Worm (Caenorhabditis elegans) whole organism, L4/young adult: ENCODE data around the gene rpoa-1.
"Not testable (repeated sequence)": the region's sequence is repeated elsewhere in the genome, so short reads cannot be mapped to it uniquely, and the experiment has no call there.

Experiments
- W03F9.2 ChIP-seq: fragments of 150-350 bp; optimal IDR thresholded peaks from 2 replicates; lab custom pipeline; 2014; ENCODE audit warnings: missing biosample characterization, missing genetic modification characterization
- dao-5 ChIP-seq: sonication (generic microtip); optimal IDR thresholded peaks from 2 replicates; lab custom pipeline; 2016; ENCODE audit warnings: missing genotype, missing genetic modification characterization, moderate library complexity, missing compliant biosample characterization
- him-1 ChIP-seq: sonication (generic microtip); optimal IDR thresholded peaks from 2 replicates; lab custom pipeline; 2016; ENCODE audit warnings: missing genotype, missing genetic modification reagents, missing genetic modification characterization, missing compliant biosample characterization

rpoa-1 gene

DNA sequence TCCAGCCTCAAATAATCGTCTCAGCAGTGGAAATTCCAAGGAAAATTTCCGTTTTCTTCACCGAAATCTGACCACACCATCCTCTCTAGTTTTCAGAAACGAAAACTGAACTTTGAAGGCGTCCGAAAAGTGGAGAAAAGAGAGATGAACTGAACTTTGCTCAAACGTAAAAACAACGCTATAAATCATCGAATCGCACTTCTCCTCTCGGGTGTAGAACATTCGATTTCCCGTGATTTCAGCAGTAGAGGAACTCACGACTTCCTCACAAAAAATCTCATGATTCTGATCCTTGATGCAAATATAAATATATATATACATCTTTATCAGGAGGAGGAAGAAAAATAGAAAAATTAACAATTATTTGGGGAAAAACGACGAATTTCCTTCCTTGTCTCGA is 19.4 kb downstream of the rpoa-1 start:
- TF ChIP-seq W03F9.2 (no peak), dao-5 (no peak), him-1 (tag; lab: Kevin White, UChicago) (no peak)

DNA sequence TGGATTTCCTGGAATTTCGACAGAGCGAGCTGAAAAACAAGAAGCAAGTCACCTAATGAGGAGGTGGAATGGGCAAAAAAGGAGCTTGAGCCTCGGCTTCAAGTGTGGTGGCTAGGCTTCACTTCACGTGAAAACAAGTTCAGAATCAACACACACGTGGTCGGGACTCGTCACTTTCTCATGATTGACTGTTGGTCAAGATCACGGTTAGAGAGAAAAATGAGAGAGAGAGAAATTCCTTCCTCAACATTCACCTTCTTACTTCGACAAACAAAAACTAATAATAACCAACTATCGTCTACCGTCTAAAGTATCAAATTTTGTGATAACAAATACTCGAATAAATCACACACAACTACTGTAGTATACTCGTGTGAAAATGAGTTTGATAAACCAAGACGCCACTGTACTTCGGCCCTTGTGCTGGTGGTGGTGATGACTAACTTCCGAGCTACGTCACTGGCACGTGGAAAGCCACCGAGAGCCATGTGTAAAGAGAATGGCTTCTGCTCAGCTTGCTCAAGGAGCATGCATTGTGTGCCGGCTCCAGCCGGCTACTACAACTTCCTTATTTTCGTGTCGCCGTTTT is 20.9 kb downstream of the rpoa-1 start:
- TF ChIP-seq W03F9.2 (no peak), dao-5 (no peak), him-1 (tag; lab: Kevin White, UChicago) (no peak)

- TF ChIP-seq W03F9.2 = no peak
- TF ChIP-seq dao-5 = no peak
- no peak for TF ChIP-seq him-1 (tag; lab: Kevin White, UChicago)
Observed at ce11 chrII:13672057-13672456, 22.5 kb downstream of the rpoa-1 start.

- TF ChIP-seq dao-5 (no peak), W03F9.2 (no peak), him-1 (tag; lab: Kevin White, UChicago) (no peak)
Observed at ce11 chrII:13670707-13671295, 23.8 kb downstream of the rpoa-1 start.

DNA sequence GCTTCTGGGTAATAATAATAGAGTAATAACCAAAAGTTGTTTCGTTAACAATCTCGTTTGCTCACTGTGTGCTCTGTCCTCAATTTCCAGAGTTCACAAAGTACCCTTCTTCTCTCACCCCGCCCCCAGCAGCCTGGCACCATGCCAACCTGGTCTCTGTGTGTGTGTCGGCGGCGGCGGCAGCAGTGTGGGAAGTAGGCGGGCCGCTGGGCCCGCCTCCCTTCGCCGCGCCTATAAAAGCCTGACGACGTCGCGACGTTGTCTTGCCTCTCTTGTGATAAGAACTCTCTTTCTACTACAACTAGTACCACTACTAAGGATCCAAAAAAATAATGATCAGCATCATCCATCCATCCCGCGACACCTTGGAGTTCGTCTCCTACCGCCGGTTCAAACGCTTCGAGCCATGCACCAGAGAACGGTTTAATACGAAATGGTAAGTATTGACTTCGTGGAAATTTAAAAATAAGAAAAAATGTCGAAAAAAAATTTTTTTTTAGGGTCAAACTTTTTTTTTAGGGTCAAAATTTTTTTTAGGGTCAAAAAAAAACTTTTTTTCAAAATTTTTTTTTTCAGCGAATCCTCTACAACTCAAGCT is 25.7 kb downstream of the rpoa-1 start, which contains the start of gene C31C9.7:
Gene C31C9.7 (plus strand): TSS at position 261 of the 598 bp plus-strand sequence.
- TF ChIP-seq dao-5 (no peak), him-1 (tag; lab: Kevin White, UChicago) (no peak), W03F9.2 (no peak)

DNA sequence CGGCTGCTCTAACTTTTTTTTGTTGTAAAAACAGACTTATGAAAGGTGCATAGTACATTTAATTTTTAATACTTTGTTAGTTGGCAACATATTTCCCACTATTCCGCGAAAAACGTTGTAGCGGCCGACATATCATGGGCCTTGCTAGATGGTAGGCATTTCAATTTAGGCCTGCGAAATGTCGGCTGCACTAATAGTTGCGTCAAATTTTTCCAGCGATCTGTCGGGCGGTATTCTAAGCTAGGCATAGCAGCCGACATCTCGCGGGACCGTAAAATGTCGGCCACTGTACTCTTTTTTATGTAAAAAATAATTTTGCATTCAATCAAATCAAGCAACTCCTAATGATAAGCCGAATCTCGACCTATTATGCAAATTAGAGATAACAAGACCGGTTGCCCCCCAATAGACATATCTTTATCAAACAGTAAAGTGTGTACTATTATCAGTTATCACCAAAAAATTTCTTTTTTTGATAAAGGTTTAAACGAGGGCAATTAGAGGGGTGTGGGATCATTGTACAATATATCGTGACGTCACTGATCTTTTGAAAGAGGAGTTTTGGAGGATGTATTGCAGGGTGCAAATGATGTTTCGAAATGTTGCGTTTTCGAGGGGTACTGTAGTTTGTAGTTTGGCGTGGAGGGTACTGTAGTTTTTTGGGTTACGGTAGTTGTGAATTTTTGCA is 29.5 kb downstream of the rpoa-1 start:
- no peak for TF ChIP-seq him-1 (tag; lab: Kevin White, UChicago)
- no peak for TF ChIP-seq W03F9.2
- no peak for TF ChIP-seq dao-5

DNA sequence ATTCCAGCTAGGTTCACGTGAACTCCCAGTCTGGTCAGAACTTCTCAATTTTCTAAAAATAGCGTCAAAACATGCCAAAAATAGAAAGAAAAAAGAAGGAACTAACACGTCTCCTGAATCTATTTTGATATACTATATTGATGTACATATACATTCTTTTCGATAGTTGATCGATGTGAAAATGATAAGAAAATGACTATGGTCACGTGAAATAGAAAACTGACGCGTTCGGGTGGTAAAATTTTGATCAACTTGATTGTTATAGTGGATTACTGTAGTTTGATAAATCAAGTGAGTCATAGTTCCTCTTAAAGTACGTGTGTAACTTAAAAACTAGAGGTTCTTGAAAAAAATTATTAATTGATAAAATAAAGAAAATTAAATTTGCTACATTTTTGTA is 30.2 kb downstream of the rpoa-1 start:
- TF ChIP-seq him-1 (tag; lab: Kevin White, UChicago) (no peak), W03F9.2 (no peak), dao-5 (no peak)

- not testable (repeated sequence) for TF ChIP-seq dao-5; W03F9.2; him-1 (tag; lab: Kevin White, UChicago)
Observed at ce11 chrII:13661990-13662389, 32.6 kb downstream of the rpoa-1 start, which contains the start of gene C31C9.6. Gene C31C9.6 (minus strand): TSS chrII:13662090.

ce11 chrII:13654723-13655122 is 39.9 kb downstream of the rpoa-1 start, which contains the start of gene C31C9.9:
Gene C31C9.9 (plus strand): TSS chrII:13655023.
- not testable (repeated sequence) for TF ChIP-seq him-1 (tag; lab: Kevin White, UChicago); W03F9.2; dao-5

- TF ChIP-seq W03F9.2 (no peak), dao-5 (no peak), him-1 (tag; lab: Kevin White, UChicago) (no peak)
Observed at ce11 chrII:13648230-13648629, 46.4 kb downstream of the rpoa-1 start, which contains the start of gene fbxa-169. Gene fbxa-169 (plus strand): TSS chrII:13648530.

DNA sequence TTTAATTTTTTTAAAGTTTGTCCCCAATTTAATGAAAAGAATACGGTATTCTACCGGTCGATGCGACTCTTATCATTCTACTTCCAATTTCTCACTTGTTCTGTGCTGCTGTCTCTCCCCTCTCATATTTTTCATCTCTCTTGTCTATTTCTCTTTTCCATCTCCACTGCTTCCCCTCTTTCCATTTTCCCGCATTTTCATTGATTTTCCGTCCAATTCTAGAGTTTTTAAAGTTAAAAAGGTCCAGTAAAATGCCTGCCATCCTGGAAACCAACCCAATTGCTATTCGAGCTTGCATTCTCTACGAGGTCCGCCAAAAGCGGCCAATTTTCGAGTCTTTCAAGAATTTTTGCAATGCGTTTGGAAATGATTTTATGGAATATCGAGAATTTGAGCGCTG is 53.3 kb downstream of the rpoa-1 start, which contains the start of gene fbxa-167:
Gene fbxa-167 (plus strand): TSS at position 179 of the 400 bp plus-strand sequence.
- TF ChIP-seq him-1 (tag; lab: Kevin White, UChicago) (no peak), W03F9.2 (no peak), dao-5 (no peak)

- TF ChIP-seq W03F9.2 = no peak
- TF ChIP-seq him-1 (tag; lab: Kevin White, UChicago) = no peak
- no peak for TF ChIP-seq dao-5
Observed at ce11 chrII:13640210-13640609, 54.4 kb downstream of the rpoa-1 start.

ce11 chrII:13638576-13638975 is 56.0 kb downstream of the rpoa-1 start:
- TF ChIP-seq W03F9.2 (no peak), him-1 (tag; lab: Kevin White, UChicago) (no peak), dao-5 (no peak)

DNA sequence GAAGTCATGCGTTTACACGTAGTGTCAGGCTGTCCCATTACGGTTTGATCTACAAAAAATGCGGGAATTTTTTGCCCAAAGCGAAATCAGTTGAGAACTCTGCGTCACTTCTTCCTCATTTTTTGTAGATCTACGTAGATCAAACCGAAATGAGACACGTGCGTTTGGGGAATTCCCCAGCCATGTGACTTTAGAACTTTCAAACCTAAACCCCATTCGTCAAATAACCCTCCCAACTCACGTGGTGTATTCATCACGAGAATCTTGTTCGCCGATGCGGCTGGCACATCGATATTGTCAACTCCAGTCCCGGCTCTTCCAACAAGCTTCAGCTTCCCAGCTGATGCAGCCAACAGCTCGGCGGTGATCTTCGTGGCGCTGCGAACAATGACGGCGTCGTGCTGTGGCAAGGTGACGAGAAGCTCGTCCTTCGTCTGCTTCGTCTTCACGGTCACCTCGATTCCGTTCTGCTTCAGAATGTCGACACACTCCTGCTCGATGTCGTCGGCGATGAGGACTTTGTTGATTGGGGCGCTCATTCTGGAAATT is 56.6 kb downstream of the rpoa-1 start, which contains the start of gene phdh-1:
Gene phdh-1 (minus strand): TSS at position 540 of the 549 bp plus-strand sequence.
- TF ChIP-seq him-1 (tag; lab: Kevin White, UChicago) = no peak
- TF ChIP-seq dao-5 = no peak
- TF ChIP-seq W03F9.2 = no peak
